Worm (Caenorhabditis elegans) whole organism, early embryonic: Measurements from ENCODE around the gene ric-4.

ENCODE experiments used
- ama-1 ChIP-seq: fragments of 150-350 bp; optimal IDR thresholded peaks from 2 replicates; lab custom pipeline; 2014
- hmg-4 ChIP-seq: fragments of 200-800 bp; sonication (Bioruptor generic); optimal IDR thresholded peaks from 2 replicates; lab custom pipeline; 2018; ENCODE audit warnings: mild to moderate bottlenecking, missing genetic modification characterization, missing compliant biosample characterization
- pes-1 ChIP-seq: fragments of 200-800 bp; sonication (Bioruptor generic); IDR thresholded peaks from 2 replicates; pipeline ENCODE4 v1.3.6; 2022; ENCODE audit warnings: missing genetic modification reagents, missing genetic modification characterization, missing compliant biosample characterization
- sea-1 ChIP-seq: fragments of 200-800 bp; sonication (Bioruptor generic); conservative IDR thresholded peaks from 2 replicates; pipeline ENCODE4 v1.3.6; 2022; ENCODE audit warnings: missing genetic modification characterization, missing compliant biosample characterization
- tbx-37 ChIP-seq: fragments of 200-800 bp; sonication (Bioruptor generic); conservative IDR thresholded peaks from 2 replicates; pipeline ENCODE4 v1.3.6; 2022; ENCODE audit warnings: missing genetic modification reagents, missing genetic modification characterization, missing compliant biosample characterization
- tra-4 ChIP-seq: sonication (generic microtip); optimal IDR thresholded peaks from 2 replicates; lab custom pipeline; 2017; ENCODE audit warnings: missing genetic modification characterization, missing compliant biosample characterization

DNA sequence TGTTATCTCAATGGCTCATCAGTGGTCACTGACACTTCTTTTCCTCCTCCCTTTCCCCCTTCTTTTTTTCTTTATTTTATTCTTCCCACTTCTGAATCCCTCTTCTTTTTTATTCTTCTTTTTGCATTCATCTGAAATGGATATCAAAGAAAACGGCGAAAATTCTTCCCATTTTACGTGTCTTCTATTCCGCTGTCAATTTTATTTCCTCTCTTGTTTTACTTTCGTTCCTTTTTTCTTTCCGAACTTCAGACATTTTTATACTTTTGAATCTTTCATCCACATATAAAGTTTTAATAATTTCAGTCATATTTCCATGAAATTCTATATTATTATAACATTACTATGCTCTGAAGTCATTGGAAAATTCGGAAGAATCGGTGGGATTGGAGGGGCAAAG, 17.1 kb upstream of the ric-4 start, which contains the start of gene B0024.3:
- TF ChIP-seq tbx-37 (GFP tag; lab: Robert Waterston, UW) (no peak), tra-4 (tag; lab: Kevin White, UChicago) (no peak), pes-1 (GFP tag; lab: Robert Waterston, UW) (no peak), ama-1 (no peak), sea-1 (GFP tag; lab: Robert Waterston, UW) (no peak), hmg-4 (no peak)
